Fruit fly (Drosophila melanogaster): ENCODE data around the gene SWIP.
A peak's percentile ranks its signal among the peaks of the same experiment; 100 is the strongest.

SWIP gene

DNA sequence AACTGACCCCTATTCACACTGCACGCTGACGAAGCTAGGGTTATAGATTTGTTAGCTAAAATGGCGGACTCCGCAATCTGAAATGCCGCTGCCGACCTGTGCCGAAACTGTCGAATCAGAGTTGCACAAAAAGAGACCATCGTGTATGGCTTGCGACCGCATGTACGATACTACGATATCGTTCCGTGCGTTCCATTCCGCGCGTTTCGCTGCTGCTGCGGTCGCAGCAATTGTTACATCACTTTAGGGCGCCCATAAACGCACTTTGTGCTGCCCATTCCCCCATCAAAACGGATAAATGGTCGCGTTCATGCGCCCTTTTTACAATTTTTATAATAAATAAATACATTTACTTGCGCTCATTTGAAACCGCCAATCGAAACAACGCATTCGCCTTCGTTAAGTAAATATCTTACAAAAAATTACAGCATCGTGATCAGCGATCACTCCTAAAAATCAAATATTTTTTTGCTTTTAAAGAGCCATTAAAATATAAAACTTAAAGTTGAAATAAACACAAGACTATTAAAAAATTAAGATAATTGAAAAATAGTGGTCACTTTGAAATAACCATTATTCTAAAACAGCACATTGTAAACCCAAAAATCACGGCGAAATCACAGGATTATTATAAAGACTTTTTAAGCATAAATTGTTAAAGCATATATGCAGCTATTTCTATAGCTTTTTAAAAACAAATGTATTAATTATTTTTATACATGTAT lies 6.8 kb downstream of the SWIP start, which contains the start of gene Cyp1 (continued):
- TF ChIP-seq E2f2 (GFP tag; IDR thresholded peaks at IDR 0.05): peak; percentile 64
- TF ChIP-seq HLHmδ (GFP tag; optimal IDR thresholded peaks at IDR 0.05): peak; percentile 31
- TF ChIP-seq Mes4 (GFP tag; optimal IDR thresholded peaks at IDR 0.05): no peak
- no peak for TF ChIP-seq Fer3 (tag; optimal IDR thresholded peaks at IDR 0.05)
- peak; percentile 81 for TF ChIP-seq dm (GFP tag; optimal IDR thresholded peaks at IDR 0.05)
- TF ChIP-seq cato (GFP tag; optimal IDR thresholded peaks at IDR 0.05; ENCODE audit: borderline replicate concordance): no peak
- no peak for TF ChIP-seq Gsc (GFP tag; IDR thresholded peaks at IDR 0.05)
- no peak for TF ChIP-seq CG31388 (GFP tag; optimal IDR thresholded peaks at IDR 0.05)
- no peak for TF ChIP-seq lab (GFP tag; optimal IDR thresholded peaks at IDR 0.05)
- no peak; the same call in 2 of the 3 replicates for TF ChIP-seq CG2889 (GFP tag; IDR thresholded peaks at IDR 0.05)
- TF ChIP-seq CG17612 (GFP tag; IDR thresholded peaks at IDR 0.05): no peak
- TF ChIP-seq aop (GFP tag; IDR thresholded peaks at IDR 0.05): no peak
- peak; percentile 81 for TF ChIP-seq row (GFP tag; IDR thresholded peaks at IDR 0.05)
- TF ChIP-seq pita (GFP tag; optimal IDR thresholded peaks at IDR 0.05): no peak
- no peak for TF ChIP-seq Sox102F (GFP tag; optimal IDR thresholded peaks at IDR 0.05)
- TF ChIP-seq CG2129 (GFP tag; IDR thresholded peaks at IDR 0.05; ENCODE audit: partially characterized antibody): peak; percentile 32; the same call in 1 of the 2 replicates
- no peak for TF ChIP-seq Sin3A (optimal IDR thresholded peaks at IDR 0.05)
- no peak for TF ChIP-seq h (optimal IDR thresholded peaks at IDR 0.05)
- TF ChIP-seq pum (GFP tag; optimal IDR thresholded peaks at IDR 0.05): no peak
- TF ChIP-seq Sry-β (GFP tag; optimal IDR thresholded peaks at IDR 0.05): peak; percentile 13
- TF ChIP-seq CG3281 (GFP tag; optimal IDR thresholded peaks at IDR 0.05): no peak
- TF ChIP-seq CG12659 (GFP tag; optimal IDR thresholded peaks at IDR 0.05): peak; percentile 60
- no peak for TF ChIP-seq ham (GFP tag; IDR thresholded peaks at IDR 0.05)
- TF ChIP-seq CG14014 (GFP tag; IDR thresholded peaks at IDR 0.05): 0 out of 2 replicates have a peak, but pooled peaks have one; percentile 22
- peak; percentile 48 for TF ChIP-seq wek (GFP tag; optimal IDR thresholded peaks at IDR 0.05)
- TF ChIP-seq schlank (tag; optimal IDR thresholded peaks at IDR 0.05): no peak
- peak; percentile 80 for TF ChIP-seq BEAF-32 (GFP tag; optimal IDR thresholded peaks at IDR 0.05)
- TF ChIP-seq grn (GFP tag; optimal IDR thresholded peaks at IDR 0.05): no peak
- TF ChIP-seq Lhr (GFP tag; optimal IDR thresholded peaks at IDR 0.05): no peak
- TF ChIP-seq unpg (GFP tag; optimal IDR thresholded peaks at IDR 0.05): no peak
- TF ChIP-seq CG10366 (GFP tag; IDR thresholded peaks at IDR 0.05): peak; percentile 37
- TF ChIP-seq dan (GFP tag; IDR thresholded peaks at IDR 0.05): no peak
- no peak for TF ChIP-seq lbe (GFP tag; optimal IDR thresholded peaks at IDR 0.05)
- no peak for TF ChIP-seq cas (GFP tag; IDR thresholded peaks at IDR 0.05)
- TF ChIP-seq CG10543 (GFP tag; optimal IDR thresholded peaks at IDR 0.05): no peak
- TF ChIP-seq dmrt99B (tag; optimal IDR thresholded peaks at IDR 0.05): no peak
- no peak for TF ChIP-seq CG13624 (GFP tag; optimal IDR thresholded peaks at IDR 0.05)
- TF ChIP-seq Sry-δ (GFP tag; optimal IDR thresholded peaks at IDR 0.05): peak; percentile 80
- no peak for TF ChIP-seq Elba2 (GFP tag; optimal IDR thresholded peaks at IDR 0.05)
- TF ChIP-seq psq (GFP tag; optimal IDR thresholded peaks at IDR 0.05): no peak
- peak; percentile 20 for TF ChIP-seq CG7987 (GFP tag; optimal IDR thresholded peaks at IDR 0.05)
- TF ChIP-seq Blimp-1 (GFP tag; optimal IDR thresholded peaks at IDR 0.05): no peak
- no peak for TF ChIP-seq CG10462 (GFP tag; optimal IDR thresholded peaks at IDR 0.05)
- no peak for TF ChIP-seq tx (GFP tag; optimal IDR thresholded peaks at IDR 0.05)
- no peak for TF ChIP-seq CG10321 (GFP tag; IDR thresholded peaks at IDR 0.05)
- TF ChIP-seq CG31441 (GFP tag; IDR thresholded peaks at IDR 0.05): peak; percentile 99
- 0 out of 3 replicates have a peak, but pooled peaks have one; percentile 42 for TF ChIP-seq Doc3 (GFP tag; IDR thresholded peaks at IDR 0.05; ENCODE audit: partially characterized antibody)
- no peak for TF ChIP-seq gcm2 (GFP tag; optimal IDR thresholded peaks at IDR 0.05)
- TF ChIP-seq da (GFP tag; optimal IDR thresholded peaks at IDR 0.05): no peak
- TF ChIP-seq CG6272 (GFP tag; IDR thresholded peaks at IDR 0.05): peak; percentile 52; the same call in 1 of the 2 replicates
